Worm (Caenorhabditis elegans) whole organism, L3 larva: ENCODE results near the gene sra-28.

Experiments used
- R02D3.7 ChIP-seq: fragments of 150-350 bp; optimal IDR thresholded peaks from 2 replicates; lab custom pipeline; 2014; ENCODE audit warnings: missing biosample characterization, missing genetic modification characterization
- ZK546.5 ChIP-seq: sonication (generic microtip); optimal IDR thresholded peaks from 2 replicates; lab custom pipeline; 2017; ENCODE audit warnings: missing biosample characterization, missing genetic modification characterization
- aly-2 ChIP-seq: fragments of 150-350 bp; optimal IDR thresholded peaks from 2 replicates; lab custom pipeline; 2014; ENCODE audit warnings: missing biosample characterization, missing genetic modification characterization
- ama-1 ChIP-seq: fragments of 150-350 bp; optimal IDR thresholded peaks from 2 replicates; lab custom pipeline; 2018
- ceh-28 ChIP-seq: fragments of 150-350 bp; optimal IDR thresholded peaks from 2 replicates; lab custom pipeline; 2014; ENCODE audit warnings: missing biosample characterization, missing genetic modification reagents, missing genetic modification characterization
- ceh-82 ChIP-seq: fragments of 150-350 bp; optimal IDR thresholded peaks from 2 replicates; lab custom pipeline; 2014; ENCODE audit warnings: missing biosample characterization, missing genetic modification characterization
- ceh-9 ChIP-seq: sonication (generic microtip); optimal IDR thresholded peaks from 2 replicates; lab custom pipeline; 2018; ENCODE audit warnings: missing biosample characterization, missing genetic modification characterization
- daf-12 ChIP-seq: fragments of 150-350 bp; optimal IDR thresholded peaks from 2 replicates; lab custom pipeline; 2014; ENCODE audit warnings: missing biosample characterization, missing genetic modification reagents, missing genetic modification characterization
- egl-27 ChIP-seq: sonication (generic microtip); optimal IDR thresholded peaks from 4 replicates; lab custom pipeline; 2017; ENCODE audit warnings: missing biosample characterization, missing genetic modification reagents, missing genetic modification characterization
- egl-5 ChIP-seq: fragments of 150-350 bp; optimal IDR thresholded peaks from 2 replicates; lab custom pipeline; 2017; ENCODE audit warnings: missing biosample characterization, missing genetic modification reagents, missing genetic modification characterization, inconsistent platforms
- elt-2 ChIP-seq: sonication (generic microtip); optimal IDR thresholded peaks from 2 replicates; lab custom pipeline; 2016; ENCODE audit warnings: missing genetic modification reagents, mild to moderate bottlenecking, missing genetic modification characterization, missing compliant biosample characterization
- eor-1 ChIP-seq, 2 experiments: fragments of 150-350 bp; optimal IDR thresholded peaks; 2 replicates each; lab custom pipeline; 2014 to 2018; ENCODE audit warnings: missing biosample characterization in 2 of 2, missing genetic modification characterization in 2 of 2
- fkh-2 ChIP-seq: fragments of 150-350 bp; optimal IDR thresholded peaks from 2 replicates; lab custom pipeline; 2014; ENCODE audit warnings: missing biosample characterization, missing genetic modification reagents, missing genetic modification characterization
- fos-1 ChIP-seq: fragments of 150-350 bp; optimal IDR thresholded peaks from 2 replicates; lab custom pipeline; 2014; ENCODE audit warnings: missing biosample characterization, missing genetic modification characterization
- hmg-11 ChIP-seq: sonication (generic microtip); optimal IDR thresholded peaks from 2 replicates; lab custom pipeline; 2016; ENCODE audit warnings: missing genetic modification characterization, missing compliant biosample characterization
- lin-39 ChIP-seq: fragments of 150-350 bp; optimal IDR thresholded peaks from 2 replicates; lab custom pipeline; 2018; ENCODE audit warnings: missing biosample characterization, missing genetic modification reagents, missing genetic modification characterization
- lsy-12 ChIP-seq: sonication (generic microtip); optimal IDR thresholded peaks from 2 replicates; lab custom pipeline; 2016; ENCODE audit warnings: mild to moderate bottlenecking, missing genetic modification characterization, missing compliant biosample characterization
- mdl-1 ChIP-seq: fragments of 150-350 bp; optimal IDR thresholded peaks from 2 replicates; lab custom pipeline; 2014; ENCODE audit warnings: missing biosample characterization, missing genetic modification characterization
- mml-1 ChIP-seq: fragments of 150-350 bp; sonication (generic microtip); optimal IDR thresholded peaks from 3 replicates; lab custom pipeline; 2014; ENCODE audit warnings: missing biosample characterization, missing genetic modification characterization
- nhr-11 ChIP-seq: fragments of 150-350 bp; optimal IDR thresholded peaks from 2 replicates; lab custom pipeline; 2014; ENCODE audit warnings: missing biosample characterization, missing genetic modification characterization
- nhr-12 ChIP-seq: fragments of 150-350 bp; optimal IDR thresholded peaks from 2 replicates; lab custom pipeline; 2014; ENCODE audit warnings: missing biosample characterization, missing genetic modification characterization
- nhr-237 ChIP-seq: fragments of 150-350 bp; optimal IDR thresholded peaks from 2 replicates; lab custom pipeline; 2014; ENCODE audit warnings: missing biosample characterization, missing genetic modification characterization
- nhr-25 ChIP-seq: sonication (generic microtip); optimal IDR thresholded peaks from 2 replicates; lab custom pipeline; 2017; ENCODE audit warnings: missing biosample characterization, missing genetic modification characterization
- nhr-43 ChIP-seq: sonication (generic microtip); optimal IDR thresholded peaks from 2 replicates; lab custom pipeline; 2016; ENCODE audit warnings: mild to moderate bottlenecking, missing genetic modification characterization, missing compliant biosample characterization; ENCODE audit not compliant: poor library complexity, severe bottlenecking
- nhr-67 ChIP-seq: fragments of 150-350 bp; optimal IDR thresholded peaks from 2 replicates; lab custom pipeline; 2014; ENCODE audit warnings: missing biosample characterization, missing genetic modification characterization
- nhr-76 ChIP-seq: fragments of 150-350 bp; sonication (generic microtip); optimal IDR thresholded peaks from 5 replicates; lab custom pipeline; 2014; ENCODE audit warnings: missing biosample characterization, missing genetic modification characterization
- nhr-77 ChIP-seq: fragments of 150-350 bp; optimal IDR thresholded peaks from 2 replicates; lab custom pipeline; 2014; ENCODE audit warnings: missing biosample characterization, missing genetic modification characterization
- pqm-1 ChIP-seq: fragments of 150-350 bp; optimal IDR thresholded peaks from 2 replicates; lab custom pipeline; 2017; ENCODE audit warnings: missing biosample characterization, missing genetic modification characterization, inconsistent platforms
- sea-2 ChIP-seq: fragments of 150-350 bp; sonication (generic microtip); optimal IDR thresholded peaks from 4 replicates; lab custom pipeline; 2014; ENCODE audit warnings: missing biosample characterization, missing genetic modification reagents, missing genetic modification characterization
- skn-1 ChIP-seq: fragments of 150-350 bp; optimal IDR thresholded peaks from 2 replicates; lab custom pipeline; 2014; ENCODE audit warnings: missing biosample characterization, missing genetic modification characterization
- snpc-4 ChIP-seq: fragments of 150-350 bp; optimal IDR thresholded peaks from 2 replicates; lab custom pipeline; 2014; ENCODE audit warnings: missing biosample characterization, missing genetic modification characterization
- tbx-2 ChIP-seq: sonication (generic microtip); optimal IDR thresholded peaks from 2 replicates; lab custom pipeline; 2016; ENCODE audit warnings: mild to moderate bottlenecking, missing genetic modification characterization, missing compliant biosample characterization
- unc-39 ChIP-seq: sonication (generic microtip); optimal IDR thresholded peaks from 4 replicates; lab custom pipeline; 2017; ENCODE audit warnings: missing biosample characterization, missing genetic modification characterization
- unc-62 ChIP-seq: fragments of 150-350 bp; sonication (generic microtip); optimal IDR thresholded peaks from 4 replicates; lab custom pipeline; 2014; ENCODE audit warnings: missing biosample characterization, missing genetic modification reagents, missing genetic modification characterization
- zag-1 ChIP-seq: fragments of 150-350 bp; optimal IDR thresholded peaks from 2 replicates; lab custom pipeline; 2014; ENCODE audit warnings: missing biosample characterization, missing genetic modification characterization
- ztf-4 ChIP-seq: fragments of 150-350 bp; optimal IDR thresholded peaks from 2 replicates; lab custom pipeline; 2014; ENCODE audit warnings: missing biosample characterization, missing genetic modification characterization

sra-28 gene

DNA sequence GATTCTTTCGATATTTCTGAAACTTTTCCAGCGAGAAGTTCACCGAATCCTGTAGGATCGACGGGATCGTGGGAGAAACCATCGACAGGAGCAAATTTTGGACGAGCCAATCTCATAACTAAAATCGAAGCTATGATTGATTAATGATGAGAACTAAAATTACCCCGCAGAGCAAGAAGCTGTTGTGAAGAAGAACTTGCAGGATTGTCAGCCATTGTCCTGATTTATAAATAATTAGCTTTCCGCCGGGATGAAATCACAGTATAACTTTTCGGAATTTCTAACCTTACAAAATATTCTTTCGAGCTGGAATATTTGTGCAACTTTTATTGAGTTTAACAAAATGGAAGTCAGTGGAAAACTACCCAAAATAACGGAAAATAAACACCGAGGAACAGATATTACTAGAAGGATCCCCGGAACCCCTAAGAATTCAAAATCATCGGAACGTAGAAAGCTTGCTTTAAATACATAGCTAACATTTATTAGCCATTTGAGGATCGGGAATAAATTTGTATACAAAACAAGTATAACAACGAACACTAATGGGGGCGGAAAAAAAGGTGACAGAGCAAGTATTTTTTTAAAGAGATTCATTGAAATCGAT, 13.8 kb upstream of the sra-28 start, which contains the start of gene C56C10.7:
Gene C56C10.7, minus strand, starts transcription at position 312 of the 607 bp plus-strand sequence.
- TF ChIP-seq nhr-77 (tag; lab: Kevin White, UChicago) (peak; percentile 58), aly-2 (tag; lab: Kevin White, UChicago) (no peak), nhr-25 (tag; lab: Kevin White, UChicago) (peak; percentile 26), elt-2 (tag; lab: Kevin White, UChicago) (peak; percentile 16)

DNA sequence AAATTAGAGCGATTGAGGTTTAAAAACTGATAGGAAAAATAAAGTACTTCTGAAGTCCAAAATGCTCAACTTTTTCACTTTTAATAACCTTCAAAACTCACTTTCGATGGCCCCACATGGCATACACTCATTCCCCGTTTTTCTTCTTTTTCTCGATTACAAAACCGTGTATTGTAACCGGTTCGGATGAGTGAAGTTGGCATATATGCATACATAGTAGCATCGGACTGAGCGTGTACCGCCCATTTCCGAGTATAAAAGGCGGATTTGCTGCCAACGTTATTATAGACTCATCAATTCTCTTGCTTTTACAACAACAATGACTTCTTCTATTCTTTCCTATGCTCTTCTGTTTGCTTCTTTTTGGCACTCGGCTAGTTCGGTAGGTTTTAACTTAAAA, 9.2 kb upstream of the sra-28 start, which contains the start of gene C56C10.4:
Gene C56C10.4, plus strand, starts transcription at position 301 of the 400 bp plus-strand sequence.
- TF ChIP-seq unc-39 (tag; lab: Kevin White, UChicago) (no peak), R02D3.7 (tag; lab: Kevin White, UChicago) (no peak), tbx-2 (tag; lab: Kevin White, UChicago) (no peak), sea-2 (GFP tag; lab: Kevin White, UChicago) (no peak)

- TF ChIP-seq sea-2 (GFP tag; lab: Kevin White, UChicago) (no peak), nhr-12 (tag; lab: Kevin White, UChicago) (no peak), lsy-12 (tag; lab: Kevin White, UChicago) (no peak), skn-1 (tag; lab: Kevin White, UChicago) (no peak), unc-62 (GFP tag; lab: Kevin White, UChicago) (no peak), mml-1 (tag; lab: Kevin White, UChicago) (no peak), zag-1 (tag; lab: Kevin White, UChicago) (no peak), snpc-4 (tag; lab: Kevin White, UChicago) (no peak), ceh-9 (tag; lab: Kevin White, UChicago) (no peak), unc-39 (tag; lab: Kevin White, UChicago) (no peak), nhr-67 (tag; lab: Kevin White, UChicago) (no peak), fos-1 (tag; lab: Kevin White, UChicago) (no peak), egl-5 (tag; lab: Kevin White, UChicago) (no peak), ceh-28 (tag; lab: Kevin White, UChicago) (no peak), nhr-11 (tag; lab: Kevin White, UChicago) (no peak)
Observed at ce11 chrII:6581236-6581635, 7.7 kb upstream of the sra-28 start, which contains the start of gene C56C10.6. Gene C56C10.6 (minus strand): TSS chrII:6581336.

- no peak for TF ChIP-seq mdl-1
- TF ChIP-seq zag-1 (tag; lab: Kevin White, UChicago): no peak
- TF ChIP-seq nhr-12 (tag; lab: Kevin White, UChicago): no peak
- no peak for TF ChIP-seq egl-27 (tag; lab: Kevin White, UChicago)
- TF ChIP-seq ama-1 (lab: Kevin White, UChicago): no peak
- no peak for TF ChIP-seq ceh-28 (tag; lab: Kevin White, UChicago)
- TF ChIP-seq R02D3.7 (tag; lab: Kevin White, UChicago): no peak
- no peak for TF ChIP-seq nhr-237 (tag; lab: Kevin White, UChicago)
- no peak for TF ChIP-seq nhr-76 (tag; lab: Kevin White, UChicago)
- no peak for TF ChIP-seq ceh-9 (tag; lab: Kevin White, UChicago)
- TF ChIP-seq ceh-82 (tag; lab: Kevin White, UChicago): no peak
Observed at ce11 chrII:6578378-6578777, 4.8 kb upstream of the sra-28 start, which contains the start of gene sra-31. Gene sra-31 (minus strand): TSS chrII:6578478.

- TF ChIP-seq tbx-2 (tag; lab: Kevin White, UChicago) (no peak), ceh-9 (tag; lab: Kevin White, UChicago) (no peak), ztf-4 (tag; lab: Kevin White, UChicago) (no peak), nhr-12 (tag; lab: Kevin White, UChicago) (no peak)
Observed at ce11 chrII:6575647-6576046, 2.1 kb upstream of the sra-28 start, which contains the start of gene sra-29. Gene sra-29 (minus strand): TSS chrII:6575747.

DNA sequence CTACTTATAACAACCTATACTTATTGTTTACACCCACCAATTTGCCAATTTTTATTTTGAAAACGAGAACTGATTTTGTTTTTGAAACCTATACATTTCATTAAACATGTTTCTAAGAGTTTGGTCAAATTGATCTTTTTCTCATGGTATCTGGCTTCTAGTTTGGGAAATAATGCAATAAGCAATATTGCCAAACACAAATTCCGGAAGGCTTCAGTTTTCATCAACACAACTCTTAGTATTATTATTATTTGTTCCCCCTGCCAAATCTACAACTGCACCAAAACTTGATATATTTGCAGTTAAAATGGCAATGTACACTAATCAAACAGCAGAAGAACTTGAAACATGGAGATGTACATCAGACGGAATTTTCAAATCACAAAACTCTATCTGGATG, 4.9 kb downstream of the sra-28 start, which contains the start of gene sra-27:
Gene sra-27, plus strand, starts transcription at position 301 of the 400 bp plus-strand sequence.
- no peak for TF ChIP-seq nhr-43 (tag; lab: Kevin White, UChicago)
- no peak for TF ChIP-seq fos-1 (tag; lab: Kevin White, UChicago)
- TF ChIP-seq hmg-11 (tag; lab: Kevin White, UChicago): no peak
- TF ChIP-seq lin-39 (tag; lab: Kevin White, UChicago): no peak
- TF ChIP-seq fkh-2 (tag; lab: Kevin White, UChicago): no peak
- TF ChIP-seq ztf-4 (tag; lab: Kevin White, UChicago): no peak
- TF ChIP-seq mml-1 (tag; lab: Kevin White, UChicago): no peak
- no peak for TF ChIP-seq eor-1 (tag; optimal IDR thresholded peaks at IDR 0.05; lab: Kevin White, UChicago)
- no peak for TF ChIP-seq ceh-28 (tag; lab: Kevin White, UChicago)
- TF ChIP-seq pqm-1 (tag; lab: Kevin White, UChicago): no peak
- TF ChIP-seq egl-27 (tag; lab: Kevin White, UChicago): no peak
- TF ChIP-seq ZK546.5: no peak
- TF ChIP-seq daf-12 (tag; lab: Kevin White, UChicago): no peak
- TF ChIP-seq ama-1 (lab: Kevin White, UChicago): no peak
- no peak for TF ChIP-seq nhr-25 (tag; lab: Kevin White, UChicago)
- TF ChIP-seq nhr-11 (tag; lab: Kevin White, UChicago): no peak
- no peak for TF ChIP-seq unc-39 (tag; lab: Kevin White, UChicago)
